Worm (Caenorhabditis elegans) whole organism, midembryonic: ENCODE results near the gene trpp-1.

Experiments
- T22C8.4 ChIP-seq: fragments of 200-800 bp; sonication (Bioruptor generic); IDR thresholded peaks from 2 replicates; pipeline ENCODE4 v1.3.6; 2022; ENCODE audit warnings: missing genetic modification characterization, missing compliant biosample characterization
- cog-1 ChIP-seq: sonication (generic microtip); optimal IDR thresholded peaks from 2 replicates; lab custom pipeline; 2016; ENCODE audit warnings: missing genetic modification characterization, missing compliant biosample characterization
- flt-1 ChIP-seq: fragments of 200-800 bp; sonication (Bioruptor generic); IDR thresholded peaks from 2 replicates; pipeline ENCODE4 v1.3.6; 2022; ENCODE audit warnings: missing genetic modification characterization, missing compliant biosample characterization
- klf-2 ChIP-seq: fragments of 200-800 bp; sonication (Bioruptor generic); conservative IDR thresholded peaks from 2 replicates; pipeline ENCODE4 v1.3.6; 2022; ENCODE audit warnings: missing genetic modification reagents, missing genetic modification characterization, missing compliant biosample characterization
- med-1 ChIP-seq: sonication (generic microtip); optimal IDR thresholded peaks from 2 replicates; lab custom pipeline; 2017; ENCODE audit warnings: missing genetic modification characterization, mild to moderate bottlenecking, missing compliant biosample characterization, antibody characterized with exemption, missing genetic modification reagents; ENCODE audit not compliant: insufficient read depth
- ref-1 ChIP-seq: fragments of 200-800 bp; sonication (Bioruptor generic); conservative IDR thresholded peaks from 2 replicates; pipeline ENCODE4 v1.3.6; 2022; ENCODE audit warnings: missing genetic modification reagents, missing genetic modification characterization, missing compliant biosample characterization
- tab-1 ChIP-seq: fragments of 200-800 bp; sonication (Bioruptor generic); IDR thresholded peaks from 2 replicates; pipeline ENCODE4 v1.3.6; 2022; ENCODE audit warnings: missing genetic modification characterization, missing compliant biosample characterization
- ztf-23 ChIP-seq: fragments of 200-800 bp; sonication (Bioruptor generic); IDR thresholded peaks from 2 replicates; pipeline ENCODE4 v1.3.6; 2022; ENCODE audit warnings: missing genetic modification reagents, missing genetic modification characterization, missing compliant biosample characterization
- ztf-29 ChIP-seq: fragments of 200-800 bp; sonication (Bioruptor generic); IDR thresholded peaks from 2 replicates; pipeline ENCODE4 v1.3.6; 2022; ENCODE audit warnings: missing genetic modification reagents, missing genetic modification characterization, missing compliant biosample characterization

trpp-1 gene

DNA sequence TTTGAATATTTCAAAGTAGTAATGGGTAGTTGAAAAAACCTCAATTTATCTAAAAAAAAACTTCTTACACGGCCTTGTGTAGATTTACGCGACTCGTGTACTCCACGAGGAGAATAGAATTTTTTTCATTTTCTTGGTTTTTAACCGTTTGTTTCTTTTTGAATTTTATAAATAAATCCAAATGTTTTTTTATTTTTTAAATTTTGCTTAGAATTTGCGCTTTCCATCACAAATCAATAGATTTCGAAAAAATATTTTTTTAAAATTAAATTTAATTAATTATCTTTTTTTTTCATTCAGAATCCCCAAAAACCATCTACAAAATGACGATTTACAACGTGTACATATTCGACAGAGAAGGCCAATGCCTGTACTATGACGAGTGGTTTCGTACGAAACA lies at the start of gene trpp-1:
trpp-1 (plus strand) TSS at position 301 of the 400 bp plus-strand sequence.
- TF ChIP-seq T22C8.4 (GFP tag; lab: Robert Waterston, UW) = no peak
- no peak for TF ChIP-seq ref-1 (GFP tag; lab: Robert Waterston, UW)
- TF ChIP-seq ztf-29 (GFP tag; lab: Robert Waterston, UW) = no peak
- TF ChIP-seq klf-2 (GFP tag; lab: Robert Waterston, UW) = no peak
- no peak for TF ChIP-seq med-1 (GFP tag; lab: Kevin White, UChicago)
- no peak for TF ChIP-seq tab-1 (GFP tag; lab: Robert Waterston, UW)
- TF ChIP-seq cog-1 = no peak
- no peak for TF ChIP-seq flt-1
- TF ChIP-seq ztf-23 (GFP tag; lab: Robert Waterston, UW) = no peak

DNA sequence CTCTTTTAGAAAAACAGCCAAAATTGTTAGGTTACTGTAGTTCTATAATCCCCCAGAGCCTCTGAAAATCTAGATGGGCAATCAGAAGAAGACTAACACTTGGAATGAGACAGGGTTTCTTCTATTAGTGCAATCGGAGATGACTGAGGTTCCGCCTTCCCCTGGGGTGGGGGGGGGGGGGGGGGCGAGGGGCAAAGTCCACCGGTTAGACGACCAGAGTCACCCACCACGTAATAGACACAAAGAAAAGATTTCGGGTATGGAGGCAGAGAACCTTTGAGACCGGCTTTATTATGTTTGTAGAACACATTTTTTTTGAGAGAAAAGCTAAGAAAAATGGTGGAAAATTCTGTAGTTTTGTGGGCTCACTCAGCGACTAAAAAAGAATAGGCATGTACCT lies 49.2 kb upstream of the trpp-1 start:
- no peak for TF ChIP-seq med-1 (GFP tag; lab: Kevin White, UChicago)
- no peak for TF ChIP-seq ref-1 (GFP tag; lab: Robert Waterston, UW)
- TF ChIP-seq flt-1 = 0 out of 2 replicates have a peak, but pooled peaks have one; percentile 41
- TF ChIP-seq T22C8.4 (GFP tag; lab: Robert Waterston, UW) = no peak

DNA sequence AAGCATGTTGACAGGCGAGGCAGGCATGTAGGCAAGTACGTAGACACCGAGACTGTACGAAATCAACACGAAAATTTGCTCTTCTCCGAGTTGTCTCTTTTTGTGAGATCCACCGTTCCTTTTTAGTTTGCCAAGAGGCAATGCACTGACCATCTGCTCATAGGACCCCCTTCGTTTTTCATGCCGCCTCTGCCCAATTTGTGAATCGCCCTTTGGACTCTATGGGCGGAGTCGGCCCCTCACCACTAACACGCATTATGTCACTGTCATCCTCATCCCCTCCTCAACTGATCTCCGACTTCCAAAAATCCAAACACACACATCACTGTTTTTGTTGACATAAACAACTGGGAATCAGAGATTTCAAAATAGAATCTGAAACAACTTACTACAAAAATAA lies 47.5 kb upstream of the trpp-1 start:
- TF ChIP-seq ztf-29 (GFP tag; lab: Robert Waterston, UW) (no peak), tab-1 (GFP tag; lab: Robert Waterston, UW) (0 out of 2 replicates have a peak, but pooled peaks have one; percentile 65), cog-1 (no peak), klf-2 (GFP tag; lab: Robert Waterston, UW) (no peak), ref-1 (GFP tag; lab: Robert Waterston, UW) (no peak), ztf-23 (GFP tag; lab: Robert Waterston, UW) (0 out of 2 replicates have a peak, but pooled peaks have one; percentile 7), med-1 (GFP tag; lab: Kevin White, UChicago) (no peak), flt-1 (0 out of 2 replicates have a peak, but pooled peaks have one; percentile 25), T22C8.4 (GFP tag; lab: Robert Waterston, UW) (0 out of 2 replicates have a peak, but pooled peaks have one; percentile 7)

DNA sequence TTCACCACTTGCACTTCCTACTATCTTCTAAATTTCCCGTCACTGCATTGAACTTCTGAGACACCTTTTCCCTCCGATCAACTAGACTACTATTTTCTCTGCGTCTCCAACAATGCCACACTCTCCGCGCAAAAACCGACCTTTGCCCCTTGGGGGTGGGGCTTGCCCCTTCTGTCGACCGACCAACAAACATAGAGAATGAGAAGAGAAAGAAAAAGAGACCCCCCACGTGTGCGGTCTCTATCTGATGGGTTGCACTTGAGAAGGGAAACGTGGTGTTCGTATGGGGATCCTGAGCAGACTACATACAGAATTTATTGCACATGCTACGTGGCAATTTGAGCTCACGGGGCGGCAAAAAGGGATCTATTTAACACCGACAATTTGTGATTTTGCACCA lies 46.2 kb upstream of the trpp-1 start:
- TF ChIP-seq flt-1 = 0 out of 2 replicates have a peak, but pooled peaks have one; percentile 55
- no peak for TF ChIP-seq tab-1 (GFP tag; lab: Robert Waterston, UW)
- TF ChIP-seq klf-2 (GFP tag; lab: Robert Waterston, UW) = 0 out of 2 replicates have a peak, but pooled peaks have one; percentile 9
- no peak for TF ChIP-seq cog-1
- TF ChIP-seq ztf-23 (GFP tag; lab: Robert Waterston, UW) = peak; percentile 51; the same call in 1 of the 2 replicates

DNA sequence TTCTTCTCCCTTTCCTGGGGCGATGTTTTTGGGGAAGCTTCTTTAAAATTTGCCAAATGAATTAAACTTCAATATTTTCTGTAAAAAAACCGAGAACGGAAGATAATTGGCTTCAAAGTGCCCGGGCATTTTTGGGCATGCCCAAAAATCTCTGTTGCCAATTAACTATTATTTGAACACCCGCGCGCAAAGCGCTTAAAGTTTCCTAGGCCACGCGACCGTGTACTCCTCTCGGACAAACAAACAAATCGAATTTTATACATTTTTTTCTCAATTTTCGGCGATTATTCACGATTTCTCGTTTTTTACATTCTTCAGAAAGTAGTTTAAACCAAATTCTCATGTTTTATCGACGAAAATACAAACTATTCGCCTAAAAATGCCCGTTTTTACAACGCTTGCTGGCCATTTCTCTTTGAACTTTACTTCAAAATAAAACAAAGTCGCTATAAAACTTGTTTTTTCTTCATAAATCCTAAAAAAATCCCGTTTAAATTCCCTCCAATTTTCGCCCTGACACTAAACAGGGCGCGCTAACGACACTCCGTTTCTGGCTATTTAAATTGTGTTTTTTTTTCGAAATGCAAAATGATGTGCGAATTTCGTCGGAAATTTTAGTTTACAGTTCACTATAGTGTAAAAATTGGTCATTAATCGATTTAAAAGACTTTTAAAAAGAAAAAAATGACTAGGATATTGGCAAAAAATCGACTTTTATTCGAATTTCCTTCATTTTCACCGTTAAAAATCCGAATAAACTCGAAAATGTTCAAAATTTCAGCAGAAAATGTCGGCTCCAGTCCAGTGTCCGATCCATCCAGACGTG lies 45.1 kb upstream of the trpp-1 start, which contains the start of gene ttb-1:
ttb-1 (plus strand) TSS at position 776 of the 826 bp plus-strand sequence.
- TF ChIP-seq tab-1 (GFP tag; lab: Robert Waterston, UW) = no peak; the same call in 1 of the 2 replicates
- no peak for TF ChIP-seq T22C8.4 (GFP tag; lab: Robert Waterston, UW)
- peak; percentile 63; the same call in 1 of the 2 replicates for TF ChIP-seq flt-1
- TF ChIP-seq ztf-29 (GFP tag; lab: Robert Waterston, UW) = peak; percentile 49; the same call in 1 of the 2 replicates
- TF ChIP-seq cog-1 = no peak
- peak; percentile 52; the same call in 1 of the 2 replicates for TF ChIP-seq ztf-23 (GFP tag; lab: Robert Waterston, UW)
- no peak for TF ChIP-seq ref-1 (GFP tag; lab: Robert Waterston, UW)
- TF ChIP-seq klf-2 (GFP tag; lab: Robert Waterston, UW) = no peak
- TF ChIP-seq med-1 (GFP tag; lab: Kevin White, UChicago) = no peak

DNA sequence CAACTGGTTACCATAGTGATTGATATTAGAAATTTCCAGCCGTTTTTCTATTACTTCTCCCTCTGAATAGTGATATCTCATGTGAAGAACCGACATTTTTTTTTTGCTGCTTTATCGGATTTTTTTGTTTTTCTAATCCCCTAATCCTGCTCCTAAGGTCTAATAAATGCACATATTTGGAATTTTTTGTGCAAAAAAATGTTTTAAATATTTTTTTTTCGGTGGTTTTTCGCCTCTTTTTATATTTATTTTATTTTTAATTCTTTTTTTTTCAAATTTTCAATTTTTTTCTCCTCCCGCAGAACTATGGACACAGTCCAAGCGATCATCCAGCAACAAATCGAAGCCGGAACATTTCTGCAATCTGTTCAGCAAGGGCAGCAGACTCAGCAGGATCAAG lies 34.7 kb upstream of the trpp-1 start, which contains the start of gene Y108G3AL.2:
Y108G3AL.2 (plus strand) TSS at position 301 of the 400 bp plus-strand sequence.
- TF ChIP-seq klf-2 (GFP tag; lab: Robert Waterston, UW) (no peak), T22C8.4 (GFP tag; lab: Robert Waterston, UW) (no peak), cog-1 (no peak), flt-1 (no peak), ref-1 (GFP tag; lab: Robert Waterston, UW) (no peak), ztf-23 (GFP tag; lab: Robert Waterston, UW) (no peak), med-1 (GFP tag; lab: Kevin White, UChicago) (no peak), tab-1 (GFP tag; lab: Robert Waterston, UW) (no peak), ztf-29 (GFP tag; lab: Robert Waterston, UW) (no peak)

DNA sequence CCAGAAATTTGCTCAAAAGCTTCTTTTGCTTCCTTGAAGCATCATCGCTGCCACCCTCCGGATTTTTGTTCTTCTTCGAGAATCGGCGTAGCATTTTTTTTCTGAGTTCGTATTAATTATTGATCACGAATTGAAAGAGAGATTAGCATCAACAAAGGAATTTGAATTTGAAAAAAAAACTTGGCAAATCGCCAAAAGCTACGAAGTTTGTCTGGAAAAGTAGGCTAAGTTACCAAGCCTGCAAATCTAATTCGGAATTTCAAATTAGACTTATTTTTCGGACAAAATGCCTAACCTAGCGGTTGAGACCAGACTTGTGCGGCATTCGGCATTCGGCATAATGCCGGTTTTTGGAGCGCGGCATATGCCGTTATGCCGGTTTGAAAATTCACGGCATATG lies 29.3 kb upstream of the trpp-1 start, which contains the start of gene cfap-36:
cfap-36 (minus strand) TSS at position 101 of the 400 bp plus-strand sequence.
- no peak for TF ChIP-seq ztf-23 (GFP tag; lab: Robert Waterston, UW)
- TF ChIP-seq klf-2 (GFP tag; lab: Robert Waterston, UW) = no peak
- TF ChIP-seq tab-1 (GFP tag; lab: Robert Waterston, UW) = no peak
- no peak for TF ChIP-seq cog-1
- no peak for TF ChIP-seq med-1 (GFP tag; lab: Kevin White, UChicago)
- TF ChIP-seq ztf-29 (GFP tag; lab: Robert Waterston, UW) = no peak
- TF ChIP-seq ref-1 (GFP tag; lab: Robert Waterston, UW) = no peak
- TF ChIP-seq flt-1 = no peak
- no peak for TF ChIP-seq T22C8.4 (GFP tag; lab: Robert Waterston, UW)

DNA sequence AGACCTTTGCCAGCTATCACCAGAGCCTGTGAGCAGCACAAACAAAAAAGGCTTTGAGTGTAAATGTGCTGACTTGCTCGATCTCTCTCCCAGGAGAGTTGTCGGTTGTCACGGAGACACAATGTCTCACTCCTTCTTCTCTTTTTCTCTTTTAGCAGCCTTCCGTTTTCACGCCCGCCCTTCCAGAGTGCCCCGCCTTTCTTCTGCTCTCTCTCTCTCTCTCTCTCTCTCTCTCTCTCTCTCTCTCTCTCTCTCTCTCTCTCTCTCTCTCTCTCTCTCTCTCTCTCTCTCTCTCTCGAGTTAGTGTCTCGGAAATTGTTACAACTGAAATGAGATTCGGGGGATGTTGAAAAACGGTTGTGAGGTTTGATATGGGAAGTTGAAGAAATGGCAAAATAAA lies 28.0 kb upstream of the trpp-1 start:
- TF ChIP-seq klf-2 (GFP tag; lab: Robert Waterston, UW) = 0 out of 2 replicates have a peak, but pooled peaks have one; percentile 31
- no peak for TF ChIP-seq ref-1 (GFP tag; lab: Robert Waterston, UW)
- TF ChIP-seq ztf-29 (GFP tag; lab: Robert Waterston, UW) = no peak
- TF ChIP-seq med-1 (GFP tag; lab: Kevin White, UChicago) = no peak

DNA sequence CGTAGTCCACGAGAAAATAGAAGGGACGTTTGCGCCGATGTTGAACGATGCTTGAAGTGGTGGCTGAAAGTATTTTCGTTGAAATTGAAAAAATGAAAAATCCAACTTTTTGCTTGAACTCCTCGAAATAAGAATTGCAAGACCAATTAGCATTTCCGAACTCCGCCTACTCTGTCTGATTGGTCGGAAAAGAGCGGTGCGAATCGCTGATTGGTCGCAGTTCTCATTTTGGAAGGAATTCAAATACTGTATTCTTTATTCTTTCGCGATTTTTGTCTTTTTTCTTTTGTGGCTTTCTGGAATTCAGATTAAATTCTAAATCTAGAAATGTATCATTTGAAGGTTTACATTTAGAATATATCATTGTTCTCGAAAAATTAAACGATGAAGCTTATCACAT lies 26.9 kb upstream of the trpp-1 start:
- no peak for TF ChIP-seq T22C8.4 (GFP tag; lab: Robert Waterston, UW)
